Fruit fly (Drosophila melanogaster): Measurements from ENCODE around the gene oaf.

The oaf gene

DNA sequence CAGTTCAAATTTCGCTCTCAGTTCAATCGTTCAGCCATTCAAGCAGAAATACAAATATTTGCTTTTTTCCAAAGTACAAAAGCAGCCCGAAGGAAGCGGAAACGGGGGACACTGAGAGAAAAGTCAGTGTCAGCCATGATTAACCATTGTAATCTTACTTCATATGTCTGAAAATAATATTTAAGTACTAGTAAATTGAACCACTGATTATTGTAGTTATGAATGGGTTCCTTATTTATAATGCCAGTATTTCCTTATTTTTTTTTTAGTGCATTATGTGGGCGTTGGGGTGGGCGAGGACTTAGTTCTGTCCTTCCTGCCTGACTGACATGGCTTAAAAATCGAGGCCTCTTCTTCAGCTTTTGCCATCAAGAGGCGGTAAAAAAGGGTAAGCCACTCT is 9.1 kb downstream of the oaf start (continued):
- peak; percentile 2 for TF ChIP-seq ind (GFP tag; optimal IDR thresholded peaks at IDR 0.05)
- no peak for TF ChIP-seq pb (GFP tag; optimal IDR thresholded peaks at IDR 0.05)
- peak; percentile 57 for TF ChIP-seq lab (GFP tag; optimal IDR thresholded peaks at IDR 0.05)
- TF ChIP-seq sd (tag; optimal IDR thresholded peaks at IDR 0.05), result no peak
- TF ChIP-seq usp (GFP tag; optimal IDR thresholded peaks at IDR 0.05), result no peak
- TF ChIP-seq Hand (GFP tag; optimal IDR thresholded peaks at IDR 0.05), result peak; percentile 46
- peak; percentile 29 for TF ChIP-seq lilli (GFP tag; optimal IDR thresholded peaks at IDR 0.05)
- no peak for TF ChIP-seq CG1792 (GFP tag; optimal IDR thresholded peaks at IDR 0.05)
- TF ChIP-seq CG13775 (GFP tag; optimal IDR thresholded peaks at IDR 0.05), result no peak
- TF ChIP-seq H2.0 (GFP tag; IDR thresholded peaks at IDR 0.05), result no peak
- no peak for TF ChIP-seq cwo (GFP tag; optimal IDR thresholded peaks at IDR 0.05)
- peak; percentile 39; the same call in 1 of the 2 replicates for TF ChIP-seq sisA (GFP tag; IDR thresholded peaks at IDR 0.05)
- TF ChIP-seq Sin3A (optimal IDR thresholded peaks at IDR 0.05), result no peak
- no peak for TF ChIP-seq CG2875 (GFP tag; optimal IDR thresholded peaks at IDR 0.05)
- TF ChIP-seq ro (GFP tag; IDR thresholded peaks at IDR 0.05), result no peak
- peak; percentile 15 for TF ChIP-seq CG9817 (tag; optimal IDR thresholded peaks at IDR 0.05)
- no peak for TF ChIP-seq CG33213 (GFP tag; optimal IDR thresholded peaks at IDR 0.05)
- TF ChIP-seq HHEX (GFP tag; optimal IDR thresholded peaks at IDR 0.05), result peak; percentile 0
- TF ChIP-seq CG12155 (GFP tag; optimal IDR thresholded peaks at IDR 0.05), result no peak
- no peak for TF ChIP-seq CG31388 (GFP tag; optimal IDR thresholded peaks at IDR 0.05)
- TF ChIP-seq Meics (GFP tag; optimal IDR thresholded peaks at IDR 0.05), result peak; percentile 37
- no peak; the same call in 1 of the 2 replicates for TF ChIP-seq CG9215 (GFP tag; IDR thresholded peaks at IDR 0.05)
- no peak for TF ChIP-seq CG10565 (GFP tag; optimal IDR thresholded peaks at IDR 0.05)
- TF ChIP-seq lmd (GFP tag; IDR thresholded peaks at IDR 0.05), result 0 out of 2 replicates have a peak, but pooled peaks have one; percentile 26
- peak; percentile 41 for TF ChIP-seq Hmr (GFP tag; optimal IDR thresholded peaks at IDR 0.05)
- peak; percentile 40 for TF ChIP-seq gem (tag; optimal IDR thresholded peaks at IDR 0.05)
- TF ChIP-seq CG6813 (GFP tag; optimal IDR thresholded peaks at IDR 0.05), result peak; percentile 8
- peak; percentile 11; the same call in 1 of the 2 replicates for TF ChIP-seq vvl (GFP tag; IDR thresholded peaks at IDR 0.05)
- TF ChIP-seq Aef1 (GFP tag; IDR thresholded peaks at IDR 0.05), result peak; percentile 30; the same call in 2 of the 3 replicates
- TF ChIP-seq Xbp1 (GFP tag; optimal IDR thresholded peaks at IDR 0.05), result peak; percentile 6
- peak; percentile 5 for TF ChIP-seq CG13424 (tag; optimal IDR thresholded peaks at IDR 0.05)
- TF ChIP-seq gro (GFP tag; optimal IDR thresholded peaks at IDR 0.05), result peak; percentile 17
- peak; percentile 15 for TF ChIP-seq PHDP (tag; optimal IDR thresholded peaks at IDR 0.05)
- TF ChIP-seq CG10147 (GFP tag; optimal IDR thresholded peaks at IDR 0.05), result peak; percentile 5
- TF ChIP-seq CG10274 (GFP tag; optimal IDR thresholded peaks at IDR 0.05), result no peak
- no peak for TF ChIP-seq otp (GFP tag; IDR thresholded peaks at IDR 0.05)
- TF ChIP-seq tx (GFP tag; optimal IDR thresholded peaks at IDR 0.05), result no peak
- TF ChIP-seq CG18599 (GFP tag; optimal IDR thresholded peaks at IDR 0.05), result peak; percentile 73
- peak; percentile 52; the same call in 1 of the 2 replicates for TF ChIP-seq CG32532 (GFP tag; IDR thresholded peaks at IDR 0.05)
- TF ChIP-seq mam (GFP tag; optimal IDR thresholded peaks at IDR 0.05), result peak; percentile 8
- 0 out of 2 replicates have a peak, but pooled peaks have one; percentile 19 for TF ChIP-seq CG3847 (GFP tag; IDR thresholded peaks at IDR 0.05)
- no peak for TF ChIP-seq pan (optimal IDR thresholded peaks at IDR 0.05)
- TF ChIP-seq pan (GFP tag; optimal IDR thresholded peaks at IDR 0.05 in 1 of 2, IDR thresholded peaks at IDR 0.05 in 1 of 2), result no peak
- TF ChIP-seq CrebB (tag; optimal IDR thresholded peaks at IDR 0.05), result no peak
- TF ChIP-seq CG31441 (GFP tag; IDR thresholded peaks at IDR 0.05), result 0 out of 2 replicates have a peak, but pooled peaks have one; percentile 15
- TF ChIP-seq NfI (GFP tag; optimal IDR thresholded peaks at IDR 0.05), result peak; percentile 11
- no peak for TF ChIP-seq CG2199 (GFP tag; IDR thresholded peaks at IDR 0.05)
- TF ChIP-seq Lpt (GFP tag; optimal IDR thresholded peaks at IDR 0.05), result no peak
- no peak for TF ChIP-seq CG6254 (GFP tag; optimal IDR thresholded peaks at IDR 0.05)
- peak; percentile 19 for TF ChIP-seq Oli (tag; optimal IDR thresholded peaks at IDR 0.05)
- TF ChIP-seq CG17385 (GFP tag; optimal IDR thresholded peaks at IDR 0.05), result peak; percentile 6
